Worm (Caenorhabditis elegans): ENCODE data around the gene str-172.

Gene str-172

ce11 chrIV:4885435-4885834 lies 17.9 kb upstream of the str-172 start (continued):
- TF ChIP-seq snpc-3.4 (tag; optimal IDR thresholded peaks at IDR 0.05) (peak; percentile 52), chd-7 (tag; optimal IDR thresholded peaks at IDR 0.05) (no peak), F55B11.4 (tag; optimal IDR thresholded peaks at IDR 0.05; ENCODE audit: borderline replicate concordance, insufficient read depth) (no peak), nfya-1 (tag; optimal IDR thresholded peaks at IDR 0.05; ENCODE audit: borderline replicate concordance, insufficient read depth) (no peak), lag-1 (GFP tag; IDR thresholded peaks at IDR 0.05) (no peak), lin-40 (tag; optimal IDR thresholded peaks at IDR 0.05) (no peak), tlf-1 (GFP tag; optimal IDR thresholded peaks at IDR 0.05) (no peak), rec-8 (tag; optimal IDR thresholded peaks at IDR 0.05) (no peak), him-1 (tag; optimal IDR thresholded peaks at IDR 0.05) (peak; percentile 35), tbx-9 (tag; optimal IDR thresholded peaks at IDR 0.05; ENCODE audit: borderline replicate concordance) (no peak), Y79H2A.3 (GFP tag; conservative IDR thresholded peaks at IDR 0.05) (no peak), Y95B8A.8 (GFP tag; IDR thresholded peaks at IDR 0.05) (no peak), B0019.2 (GFP tag; conservative IDR thresholded peaks at IDR 0.05) (no peak), K12H6.12 (tag; optimal IDR thresholded peaks at IDR 0.05) (no peak), ztf-18 (tag; optimal IDR thresholded peaks at IDR 0.05) (peak; percentile 23), somi-1 (GFP tag; optimal IDR thresholded peaks at IDR 0.05) (no peak), nhr-179 (tag; optimal IDR thresholded peaks at IDR 0.05) (no peak), C17E4.6 (GFP tag; IDR thresholded peaks at IDR 0.05) (peak; percentile 44; the same call in 1 of the 2 replicates), madf-3 (GFP tag; IDR thresholded peaks at IDR 0.05) (no peak), bed-2 (GFP tag; IDR thresholded peaks at IDR 0.05) (no peak), lsy-27 (tag; optimal IDR thresholded peaks at IDR 0.05; ENCODE audit: borderline replicate concordance, insufficient read depth) (no peak), ama-1 (optimal IDR thresholded peaks at IDR 0.05) (no peak), ama-1 (GFP tag; optimal IDR thresholded peaks at IDR 0.05) (no peak), nfya-2 (GFP tag; IDR thresholded peaks at IDR 0.05) (no peak), snpc-4 (GFP tag; optimal IDR thresholded peaks at IDR 0.05) (peak; percentile 80), snpc-4 (tag; optimal IDR thresholded peaks at IDR 0.05) (peak; percentile 83 to 95 (median 90)), ztf-25 (GFP tag; IDR thresholded peaks at IDR 0.05) (0 out of 2 replicates have a peak, but pooled peaks have one; percentile 50), F57C9.4 (tag; optimal IDR thresholded peaks at IDR 0.05) (no peak), lin-26 (GFP tag; IDR thresholded peaks at IDR 0.05) (peak; percentile 49; the same call in 1 of the 2 replicates), nhr-80 (tag; optimal IDR thresholded peaks at IDR 0.05) (no peak), ceh-91 (GFP tag; IDR thresholded peaks at IDR 0.05) (no peak), sptf-2 (GFP tag; optimal IDR thresholded peaks at IDR 0.05) (no peak), Y53G8AR.9 (GFP tag; conservative IDR thresholded peaks at IDR 0.05) (no peak), hmg-1.2 (GFP tag; IDR thresholded peaks at IDR 0.05) (no peak), ekl-4 (GFP tag; IDR thresholded peaks at IDR 0.05) (no peak; the same call in 1 of the 2 replicates), B0261.1 (tag; optimal IDR thresholded peaks at IDR 0.05) (peak; percentile 53), egl-44 (GFP tag; IDR thresholded peaks at IDR 0.05) (no peak), lin-35 (GFP tag; optimal IDR thresholded peaks at IDR 0.05) (no peak), aptf-3 (GFP tag; IDR thresholded peaks at IDR 0.05) (no peak), gei-17 (GFP tag; optimal IDR thresholded peaks at IDR 0.05) (no peak), F23B12.7 (tag; optimal IDR thresholded peaks at IDR 0.05; ENCODE audit: insufficient read depth) (no peak), ets-4 (GFP tag; optimal IDR thresholded peaks at IDR 0.05) (no peak), K11D2.4 (GFP tag; IDR thresholded peaks at IDR 0.05) (no peak), efl-1 (GFP tag; optimal IDR thresholded peaks at IDR 0.05) (no peak), ccch-3 (GFP tag; optimal IDR thresholded peaks at IDR 0.05) (no peak), let-607 (tag; optimal IDR thresholded peaks at IDR 0.05) (no peak), attf-3 (GFP tag; conservative IDR thresholded peaks at IDR 0.05) (no peak), F22D6.2 (tag; optimal IDR thresholded peaks at IDR 0.05) (no peak)
